Fruit fly (Drosophila melanogaster) whole organism, adult: ENCODE measurements around the gene ABCB7.

Experiments
- CG33017 ChIP-seq: fragments of 200-800 bp; sonication (Bioruptor generic); optimal IDR thresholded peaks from 2 replicates; lab custom pipeline; 2018; ENCODE audit warnings: missing biosample characterization, mild to moderate bottlenecking, missing genetic modification characterization, moderate library complexity
- cic ChIP-seq: fragments of 200-800 bp; sonication (Bioruptor generic); optimal IDR thresholded peaks from 2 replicates; lab custom pipeline; 2017; ENCODE audit warnings: missing biosample characterization, mild to moderate bottlenecking, missing genetic modification characterization, moderate library complexity
- kay ChIP-seq: fragments of 200-800 bp; sonication (Bioruptor generic); peaks from one replicate; lab custom pipeline; 2016; ENCODE audit warnings: missing biosample characterization, missing genetic modification characterization, borderline replicate concordance

dm6 chr3L:1639185-1639812 lies 21.1 kb downstream of the ABCB7 start, which contains the start of the genes Mettl2 and Bgb:
- no peak for TF ChIP-seq kay (GFP tag; lab: Kevin White, UChicago)
- no peak for TF ChIP-seq cic (GFP tag; lab: Kevin White, UChicago)
- peak; percentile 65 for TF ChIP-seq CG33017 (tag; lab: Kevin White, UChicago)
